Worm (Caenorhabditis elegans): ENCODE results near the gene cyp-33B1.

DNA sequence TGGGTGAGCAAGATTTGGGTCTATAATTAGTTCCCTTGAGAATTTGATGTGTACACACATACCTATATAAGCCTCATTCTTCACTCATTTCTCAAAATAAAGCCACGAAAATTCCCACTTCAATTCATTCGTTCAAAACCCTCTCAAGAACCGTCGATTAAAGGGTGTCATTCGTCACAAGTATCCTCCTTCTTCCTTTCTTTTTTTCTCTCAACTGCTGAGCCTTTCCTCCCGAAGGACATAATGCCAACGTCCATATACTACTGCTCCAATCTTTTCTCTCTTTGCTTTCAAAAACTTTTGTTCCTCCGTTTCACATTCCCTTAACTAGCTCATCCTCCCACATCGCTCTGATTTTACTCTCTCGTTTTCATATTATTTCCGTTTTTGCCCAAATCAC is 51.1 kb downstream of the cyp-33B1 start, which contains the start of gene T27E4.1:
- TF ChIP-seq C34B4.2 (tag; optimal IDR thresholded peaks at IDR 0.05): no peak
- TF ChIP-seq nhr-77 (tag; optimal IDR thresholded peaks at IDR 0.05): no peak
- TF ChIP-seq ama-1 (optimal IDR thresholded peaks at IDR 0.05): no peak
- TF ChIP-seq aha-1 (tag; optimal IDR thresholded peaks at IDR 0.05): no peak
- no peak for TF ChIP-seq elt-3 (tag; optimal IDR thresholded peaks at IDR 0.05)
- TF ChIP-seq snpc-4 (tag; optimal IDR thresholded peaks at IDR 0.05): no peak
- TF ChIP-seq ztf-11 (tag; optimal IDR thresholded peaks at IDR 0.05): no peak
